Worm (Caenorhabditis elegans): ENCODE measurements around the gene tbb-4.
"Not testable (repeated sequence)": the region's sequence is repeated elsewhere in the genome, so short reads cannot be mapped to it uniquely, and the experiment has no call there.

The tbb-4 gene

DNA sequence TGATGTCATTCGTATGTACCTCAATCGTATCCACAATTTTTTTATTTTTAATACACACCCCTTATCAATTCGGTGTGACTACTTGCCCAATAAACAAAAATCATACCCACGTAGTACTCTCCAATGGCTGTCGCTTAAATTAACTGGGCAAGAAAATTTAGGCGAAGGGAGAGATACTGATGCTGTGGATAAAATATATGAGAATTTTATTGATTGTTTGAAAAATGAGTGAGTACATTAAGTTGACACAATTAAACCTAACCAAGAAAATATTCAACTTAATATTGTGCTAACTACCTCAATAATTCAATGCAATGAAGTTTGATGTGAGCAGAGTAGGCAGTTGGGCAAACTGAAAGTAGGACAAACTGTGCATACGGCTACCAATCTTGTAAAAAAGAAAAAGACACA, 29.0 kb upstream of the tbb-4 start (continued):
- TF ChIP-seq zfh-2 (GFP tag; conservative IDR thresholded peaks at IDR 0.05), result no peak
- no peak for TF ChIP-seq dpl-1 (GFP tag; optimal IDR thresholded peaks at IDR 0.05)
- TF ChIP-seq zim-3 (tag; optimal IDR thresholded peaks at IDR 0.05), result no peak
- peak; percentile 88 for TF ChIP-seq madf-3 (GFP tag; IDR thresholded peaks at IDR 0.05)
- TF ChIP-seq attf-3 (GFP tag; conservative IDR thresholded peaks at IDR 0.05), result peak; percentile 54
- TF ChIP-seq bed-1 (GFP tag; IDR thresholded peaks at IDR 0.05), result no peak
- TF ChIP-seq nhr-90 (tag; optimal IDR thresholded peaks at IDR 0.05), result peak; percentile 89
- peak; percentile 99 for TF ChIP-seq atf-7 (tag; optimal IDR thresholded peaks at IDR 0.05)
- TF ChIP-seq T07F8.4 (tag; optimal IDR thresholded peaks at IDR 0.05), result peak; percentile 93
- 0 out of 2 replicates have a peak, but pooled peaks have one; percentile 9 for TF ChIP-seq ceh-91 (GFP tag; IDR thresholded peaks at IDR 0.05)
- peak; percentile 90 for TF ChIP-seq akir-1 (GFP tag; optimal IDR thresholded peaks at IDR 0.05)
- TF ChIP-seq ceh-27 (GFP tag; optimal IDR thresholded peaks at IDR 0.05), result peak; percentile 99
- TF ChIP-seq pha-4 (tag; optimal IDR thresholded peaks at IDR 0.05), result peak; percentile 91
- no peak for TF ChIP-seq ztf-28 (GFP tag; IDR thresholded peaks at IDR 0.05)
- TF ChIP-seq die-1 (tag; optimal IDR thresholded peaks at IDR 0.05), result peak; percentile 61
- no peak for TF ChIP-seq attf-6 (GFP tag; IDR thresholded peaks at IDR 0.05)
- peak; percentile 36; the same call in 1 of the 2 replicates for TF ChIP-seq Y67H2A.10 (GFP tag; conservative IDR thresholded peaks at IDR 0.05)
- no peak for TF ChIP-seq T26A5.8 (tag; optimal IDR thresholded peaks at IDR 0.05)
- TF ChIP-seq let-526 (GFP tag; IDR thresholded peaks at IDR 0.05), result peak; percentile 79; the same call in 1 of the 2 replicates
- TF ChIP-seq him-1 (tag; optimal IDR thresholded peaks at IDR 0.05), result no peak
- TF ChIP-seq repo-1 (tag; optimal IDR thresholded peaks at IDR 0.05), result peak; percentile 100
- TF ChIP-seq C06A6.2 (GFP tag; conservative IDR thresholded peaks at IDR 0.05), result peak; percentile 98
- peak; percentile 94 for TF ChIP-seq ccch-3 (GFP tag; optimal IDR thresholded peaks at IDR 0.05)
- peak; percentile 86 for TF ChIP-seq hmg-1.2 (GFP tag; IDR thresholded peaks at IDR 0.05)
- TF ChIP-seq sptf-2 (GFP tag; optimal IDR thresholded peaks at IDR 0.05), result peak; percentile 70
- TF ChIP-seq nhr-179 (tag; optimal IDR thresholded peaks at IDR 0.05), result peak; percentile 88
- TF ChIP-seq ets-4 (GFP tag; optimal IDR thresholded peaks at IDR 0.05), result peak; percentile 81
- TF ChIP-seq nfyb-1 (GFP tag; IDR thresholded peaks at IDR 0.05), result peak; percentile 98
- no peak for TF ChIP-seq aptf-3 (GFP tag; IDR thresholded peaks at IDR 0.05)
- peak; percentile 11 for TF ChIP-seq athp-1 (tag; optimal IDR thresholded peaks at IDR 0.05)
- peak; percentile 96 for TF ChIP-seq hmg-20 (GFP tag; IDR thresholded peaks at IDR 0.05)

DNA sequence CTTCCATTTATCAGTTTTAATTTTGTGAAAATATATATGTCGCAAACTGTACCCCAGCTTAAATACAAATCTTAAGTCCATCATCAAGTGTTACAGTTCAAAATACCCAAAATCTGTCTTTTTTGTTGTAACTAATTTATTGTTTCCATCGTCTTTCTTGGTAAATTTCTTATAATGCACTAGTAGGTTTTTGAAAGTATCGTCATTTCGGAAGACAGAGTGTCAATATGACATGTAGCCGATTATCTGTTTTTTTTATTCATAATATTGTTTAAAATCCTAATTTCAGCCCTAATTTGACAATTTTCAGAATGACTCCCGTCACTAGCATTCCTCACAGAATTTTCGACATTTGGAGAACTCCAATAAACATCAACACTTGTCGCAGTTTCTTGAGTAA, 26.4 kb upstream of the tbb-4 start, which contains the start of gene ZK899.6:
Gene ZK899.6, plus strand, starts transcription at position 301 of the 400 bp plus-strand sequence.
- TF ChIP-seq hlh-26 (GFP tag; conservative IDR thresholded peaks at IDR 0.05); somi-1 (GFP tag; optimal IDR thresholded peaks at IDR 0.05); hlh-12 (tag; optimal IDR thresholded peaks at IDR 0.05): not testable (repeated sequence)

DNA sequence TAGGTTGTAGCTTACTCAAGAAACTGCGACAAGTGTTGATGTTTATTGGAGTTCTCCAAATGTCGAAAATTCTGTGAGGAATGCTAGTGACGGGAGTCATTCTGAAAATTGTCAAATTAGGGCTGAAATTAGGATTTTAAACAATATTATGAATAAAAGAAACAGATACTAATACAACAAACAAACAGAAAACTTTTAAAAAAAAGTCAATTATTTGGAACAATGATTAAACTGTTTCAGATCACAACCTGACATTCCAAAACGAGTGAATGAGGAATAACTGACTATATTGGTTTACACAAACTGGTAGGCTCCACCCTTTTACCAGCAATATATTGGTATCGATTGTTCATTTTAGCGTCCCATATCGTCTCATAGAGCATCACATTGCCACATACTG, 24.1 kb upstream of the tbb-4 start, which contains the start of gene ZK899.5:
Gene ZK899.5, minus strand, starts transcription at position 101 of the 400 bp plus-strand sequence.
- not testable (repeated sequence) for TF ChIP-seq sptf-2 (GFP tag; optimal IDR thresholded peaks at IDR 0.05); D2030.7 (GFP tag; IDR thresholded peaks at IDR 0.05); madf-10 (tag; optimal IDR thresholded peaks at IDR 0.05)

ce11 chrX:9458142-9458541, 21.4 kb upstream of the tbb-4 start, which contains the start of gene tba-8:
Gene tba-8 (minus strand): TSS chrX:9458348.
- TF ChIP-seq B0261.1 (tag; optimal IDR thresholded peaks at IDR 0.05) (no peak), bed-2 (GFP tag; IDR thresholded peaks at IDR 0.05) (no peak), tbp1 (GFP tag; optimal IDR thresholded peaks at IDR 0.05) (no peak), aptf-3 (GFP tag; IDR thresholded peaks at IDR 0.05) (no peak), F33H1.4 (GFP tag; IDR thresholded peaks at IDR 0.05) (no peak), rcor-1 (GFP tag; IDR thresholded peaks at IDR 0.05) (no peak), C17E4.6 (GFP tag; IDR thresholded peaks at IDR 0.05) (no peak), chd-7 (tag; optimal IDR thresholded peaks at IDR 0.05) (no peak), cebp-1 (GFP tag; IDR thresholded peaks at IDR 0.05) (no peak), cebp-1 (tag; optimal IDR thresholded peaks at IDR 0.05) (no peak), B0019.2 (GFP tag; conservative IDR thresholded peaks at IDR 0.05) (no peak), F57A8.1 (GFP tag; optimal IDR thresholded peaks at IDR 0.05) (no peak), C06A6.2 (GFP tag; conservative IDR thresholded peaks at IDR 0.05) (no peak)
